Fruit fly (Drosophila melanogaster): Measurements from ENCODE around the gene CHKov1.

DNA sequence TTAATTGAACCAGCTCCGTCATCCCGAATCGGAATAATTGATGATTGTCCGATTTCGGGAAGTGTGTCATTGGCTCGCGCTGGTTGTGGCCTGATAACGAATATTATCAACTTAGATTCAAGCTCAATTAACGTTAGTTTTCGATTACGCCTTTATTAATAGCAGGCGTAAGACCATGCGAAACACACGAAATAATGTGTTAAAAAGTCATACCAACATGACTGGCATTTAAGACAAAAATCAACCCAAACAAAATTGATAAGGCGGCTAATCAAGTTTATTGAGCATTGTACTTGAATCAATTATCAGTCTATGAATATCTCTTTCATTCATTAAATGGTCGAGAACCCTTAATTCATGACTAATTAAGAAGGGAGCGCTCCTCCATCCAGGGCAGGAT lies 19.9 kb downstream of the CHKov1 start:
- TF ChIP-seq usp (GFP tag; optimal IDR thresholded peaks at IDR 0.05), result no peak
- no peak for TF ChIP-seq psq (optimal IDR thresholded peaks at IDR 0.05)
- TF ChIP-seq pan (optimal IDR thresholded peaks at IDR 0.05), result no peak
- no peak for TF ChIP-seq CG8478 (optimal IDR thresholded peaks at IDR 0.05)
- no peak for TF ChIP-seq EcR (GFP tag; optimal IDR thresholded peaks at IDR 0.05)
